Worm (Caenorhabditis elegans): Measurements from ENCODE around the gene unc-78.

- TF ChIP-seq flt-1 (GFP tag; IDR thresholded peaks at IDR 0.05) = no peak
- TF ChIP-seq med-1 (GFP tag; optimal IDR thresholded peaks at IDR 0.05; ENCODE audit: insufficient read depth) = no peak
- TF ChIP-seq klf-2 (GFP tag; conservative IDR thresholded peaks at IDR 0.05) = no peak
- no peak for TF ChIP-seq ztf-23 (GFP tag; IDR thresholded peaks at IDR 0.05)
- TF ChIP-seq T22C8.4 (GFP tag; IDR thresholded peaks at IDR 0.05) = no peak
Measured at ce11 chrX:3455561-3455960, 44.1 kb upstream of the unc-78 start.

Data from whole organism, midembryonic.